Worm (Caenorhabditis elegans): Measurements from ENCODE around the gene cyp-13A7.

ce11 chrII:9831033-9831432, 27.6 kb downstream of the cyp-13A7 start, which contains the start of gene ZK938.12:
- no peak for TF ChIP-seq lin-13 (GFP tag; optimal IDR thresholded peaks at IDR 0.05)
- TF ChIP-seq snpc-4 (tag; optimal IDR thresholded peaks at IDR 0.05), result no peak
- TF ChIP-seq F13H6.1 (tag; optimal IDR thresholded peaks at IDR 0.05), result no peak
- TF ChIP-seq lin-39 (tag; optimal IDR thresholded peaks at IDR 0.05), result no peak
- TF ChIP-seq egl-27 (tag; optimal IDR thresholded peaks at IDR 0.05), result no peak

Data from whole organism, L2 larva.